Fruit fly (Drosophila melanogaster) whole organism, adult: ENCODE results near the gene nAChRalpha7.

Experiments used
- CG11617 ChIP-seq: fragments of 200-800 bp; sonication (Bioruptor generic); optimal IDR thresholded peaks from 2 replicates; lab custom pipeline; 2017; ENCODE audit warnings: mild to moderate bottlenecking, missing biosample characterization, missing genetic modification reagents, missing genetic modification characterization
- CG12768 ChIP-seq: fragments of 200-800 bp; sonication (Bioruptor generic); optimal IDR thresholded peaks from 2 replicates; lab custom pipeline; 2017; ENCODE audit warnings: missing biosample characterization, missing genetic modification characterization, mild to moderate bottlenecking, moderate library complexity, missing genetic modification reagents
- CG14711 ChIP-seq: fragments of 200-800 bp; sonication (Bioruptor generic); optimal IDR thresholded peaks from 2 replicates; lab custom pipeline; 2018; ENCODE audit warnings: missing biosample characterization, mild to moderate bottlenecking, missing genetic modification characterization, moderate library complexity
- CG1620 ChIP-seq: fragments of 200-800 bp; sonication (Bioruptor generic); optimal IDR thresholded peaks from 2 replicates; lab custom pipeline; 2016; ENCODE audit warnings: missing biosample characterization, missing genetic modification characterization
- CG33017 ChIP-seq: fragments of 200-800 bp; sonication (Bioruptor generic); optimal IDR thresholded peaks from 2 replicates; lab custom pipeline; 2018; ENCODE audit warnings: missing biosample characterization, mild to moderate bottlenecking, missing genetic modification characterization, moderate library complexity
- CG5204 ChIP-seq: fragments of 200-800 bp; sonication (Bioruptor generic); optimal IDR thresholded peaks from 2 replicates; lab custom pipeline; 2016; ENCODE audit warnings: missing biosample characterization, missing genetic modification characterization
- CG7045 ChIP-seq: fragments of 200-800 bp; sonication (Bioruptor generic); optimal IDR thresholded peaks from 2 replicates; lab custom pipeline; 2017; ENCODE audit warnings: missing biosample characterization, mild to moderate bottlenecking, missing genetic modification characterization
- CG7101 ChIP-seq: fragments of 200-800 bp; sonication (Bioruptor generic); optimal IDR thresholded peaks from 2 replicates; lab custom pipeline; 2018; ENCODE audit warnings: missing biosample characterization, mild to moderate bottlenecking, missing genetic modification characterization, moderate library complexity
- Clk ChIP-seq: fragments of 200-800 bp; sonication (Bioruptor generic); optimal IDR thresholded peaks from 2 replicates; lab custom pipeline; 2017; ENCODE audit warnings: missing biosample characterization, missing genetic modification characterization
- Crg-1 ChIP-seq: fragments of 200-800 bp; sonication (Bioruptor generic); optimal IDR thresholded peaks from 2 replicates; lab custom pipeline; 2016; ENCODE audit warnings: missing biosample characterization, missing genetic modification characterization
- Hr96 ChIP-seq: fragments of 200-800 bp; sonication (Bioruptor generic); optimal IDR thresholded peaks from 2 replicates; lab custom pipeline; 2016; ENCODE audit warnings: missing biosample characterization, missing genetic modification characterization
- Mnt ChIP-seq: fragments of 200-800 bp; sonication (Bioruptor generic); optimal IDR thresholded peaks from 2 replicates; lab custom pipeline; 2016; ENCODE audit warnings: missing biosample characterization, mild to moderate bottlenecking, missing genetic modification characterization
- bab1 ChIP-seq: fragments of 200-800 bp; sonication (Bioruptor generic); optimal IDR thresholded peaks from 3 replicates; lab custom pipeline; 2019; ENCODE audit warnings: missing biosample characterization, mild to moderate bottlenecking, missing genetic modification characterization, moderate library complexity
- cic ChIP-seq: fragments of 200-800 bp; sonication (Bioruptor generic); optimal IDR thresholded peaks from 2 replicates; lab custom pipeline; 2017; ENCODE audit warnings: missing biosample characterization, mild to moderate bottlenecking, missing genetic modification characterization, moderate library complexity
- cnc ChIP-seq, 2 experiments: fragments of >200 bp; optimal IDR thresholded peaks; 2 replicates each; lab custom pipeline; 2017
- kay ChIP-seq: fragments of 200-800 bp; sonication (Bioruptor generic); peaks from one replicate; lab custom pipeline; 2016; ENCODE audit warnings: missing biosample characterization, missing genetic modification characterization, borderline replicate concordance
- ovo ChIP-seq: fragments of 200-800 bp; sonication (Bioruptor generic); optimal IDR thresholded peaks from 2 replicates; lab custom pipeline; 2016; ENCODE audit warnings: missing biosample characterization, missing genetic modification characterization
- pad ChIP-seq: fragments of 200-800 bp; sonication (Bioruptor generic); optimal IDR thresholded peaks from 3 replicates; lab custom pipeline; 2017; ENCODE audit warnings: missing biosample characterization, missing genetic modification characterization, mild to moderate bottlenecking, moderate library complexity, missing genetic modification reagents
- tj ChIP-seq: fragments of 200-800 bp; sonication (Bioruptor generic); optimal IDR thresholded peaks from 3 replicates; lab custom pipeline; 2017; ENCODE audit warnings: missing biosample characterization, mild to moderate bottlenecking, missing genetic modification characterization, moderate library complexity
- toe ChIP-seq: fragments of 200-800 bp; sonication (Bioruptor generic); optimal IDR thresholded peaks from 2 replicates; lab custom pipeline; 2016; ENCODE audit warnings: missing biosample characterization, missing genetic modification characterization

Gene nAChRalpha7

DNA sequence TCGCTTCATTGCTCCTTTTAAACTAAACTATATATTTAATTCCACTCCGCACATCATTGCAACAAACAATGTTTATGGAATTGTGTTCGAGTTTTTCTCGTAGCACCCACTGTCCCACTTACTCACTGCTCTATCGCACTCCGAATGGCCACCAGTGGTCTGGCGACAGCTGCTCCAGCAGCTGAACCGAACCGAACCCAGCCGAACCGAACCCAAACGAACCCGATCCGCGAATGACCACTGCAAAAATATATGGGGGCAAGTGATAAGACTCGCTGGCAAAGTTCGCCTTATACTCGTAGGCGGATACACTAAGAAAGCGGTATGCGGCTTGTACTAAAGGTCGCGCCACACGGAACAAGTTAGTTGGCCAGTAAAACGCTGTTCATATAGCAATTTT lies 43.1 kb downstream of the nAChRalpha7 start:
- TF ChIP-seq cnc (optimal IDR thresholded peaks at IDR 0.05; lab: Kevin White, UChicago) (no peak), CG1620 (GFP tag; lab: Kevin White, UChicago) (no peak), Hr96 (GFP tag; lab: Kevin White, UChicago) (no peak), cic (GFP tag; lab: Kevin White, UChicago) (no peak), CG11617 (no peak), CG5204 (GFP tag; lab: Kevin White, UChicago) (no peak), CG7101 (tag; lab: Kevin White, UChicago) (no peak), CG33017 (no peak), ovo (GFP tag; lab: Kevin White, UChicago) (no peak)

DNA sequence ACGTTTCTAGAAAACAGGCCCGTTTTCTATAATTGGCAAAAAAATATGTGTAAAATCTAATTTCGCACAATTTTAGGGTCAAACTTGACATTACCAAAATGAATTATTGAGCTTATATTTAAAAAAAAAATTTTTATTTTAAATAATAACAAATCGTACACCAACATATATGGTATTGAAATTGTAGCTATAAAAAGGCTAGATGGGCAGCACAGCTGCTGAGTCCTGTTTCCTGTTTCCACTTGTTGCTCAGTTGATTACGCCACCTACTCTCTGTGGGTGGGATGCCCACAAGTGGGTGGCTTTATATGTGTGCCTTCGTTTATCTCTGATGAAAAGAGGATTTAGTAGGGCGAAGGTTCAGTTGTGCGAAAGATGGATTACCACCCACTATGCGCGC lies 48.9 kb downstream of the nAChRalpha7 start:
- TF ChIP-seq Crg-1 (GFP tag; lab: Kevin White, UChicago) (no peak), toe (GFP tag; lab: Kevin White, UChicago) (no peak), Mnt (no peak)

DNA sequence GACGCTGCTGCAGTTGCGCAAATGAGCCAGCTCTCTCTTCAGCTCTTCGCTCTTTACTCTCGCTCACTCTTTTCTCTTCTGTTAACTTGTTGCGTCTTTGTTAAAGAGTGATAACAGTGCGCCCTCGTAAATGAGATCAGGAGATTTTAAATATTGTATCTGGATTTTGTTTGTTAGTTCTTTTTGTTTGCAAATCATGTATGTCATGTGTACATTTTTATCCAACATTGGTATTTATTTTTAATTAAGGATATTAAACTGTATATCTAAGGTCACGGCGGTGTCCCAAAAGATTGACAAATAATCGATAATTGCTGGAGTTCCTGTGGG lies 49.5 kb downstream of the nAChRalpha7 start:
- TF ChIP-seq CG12768 (GFP tag; lab: Kevin White, UChicago) (no peak), CG7101 (tag; lab: Kevin White, UChicago) (peak; percentile 17), CG1620 (GFP tag; lab: Kevin White, UChicago) (peak; percentile 13), Hr96 (GFP tag; lab: Kevin White, UChicago) (no peak), CG5204 (GFP tag; lab: Kevin White, UChicago) (peak; percentile 39), ovo (GFP tag; lab: Kevin White, UChicago) (no peak), bab1 (GFP tag; lab: Kevin White, UChicago) (peak; percentile 21), kay (no peak), cic (GFP tag; lab: Kevin White, UChicago) (no peak), CG33017 (no peak), CG7045 (GFP tag; lab: Kevin White, UChicago) (no peak), Clk (GFP tag; lab: Kevin White, UChicago) (no peak), pad (no peak), cnc (optimal IDR thresholded peaks at IDR 0.05; lab: Kevin White, UChicago) (no peak), toe (GFP tag; lab: Kevin White, UChicago) (no peak), CG14711 (tag; lab: Kevin White, UChicago) (peak; percentile 55)

DNA sequence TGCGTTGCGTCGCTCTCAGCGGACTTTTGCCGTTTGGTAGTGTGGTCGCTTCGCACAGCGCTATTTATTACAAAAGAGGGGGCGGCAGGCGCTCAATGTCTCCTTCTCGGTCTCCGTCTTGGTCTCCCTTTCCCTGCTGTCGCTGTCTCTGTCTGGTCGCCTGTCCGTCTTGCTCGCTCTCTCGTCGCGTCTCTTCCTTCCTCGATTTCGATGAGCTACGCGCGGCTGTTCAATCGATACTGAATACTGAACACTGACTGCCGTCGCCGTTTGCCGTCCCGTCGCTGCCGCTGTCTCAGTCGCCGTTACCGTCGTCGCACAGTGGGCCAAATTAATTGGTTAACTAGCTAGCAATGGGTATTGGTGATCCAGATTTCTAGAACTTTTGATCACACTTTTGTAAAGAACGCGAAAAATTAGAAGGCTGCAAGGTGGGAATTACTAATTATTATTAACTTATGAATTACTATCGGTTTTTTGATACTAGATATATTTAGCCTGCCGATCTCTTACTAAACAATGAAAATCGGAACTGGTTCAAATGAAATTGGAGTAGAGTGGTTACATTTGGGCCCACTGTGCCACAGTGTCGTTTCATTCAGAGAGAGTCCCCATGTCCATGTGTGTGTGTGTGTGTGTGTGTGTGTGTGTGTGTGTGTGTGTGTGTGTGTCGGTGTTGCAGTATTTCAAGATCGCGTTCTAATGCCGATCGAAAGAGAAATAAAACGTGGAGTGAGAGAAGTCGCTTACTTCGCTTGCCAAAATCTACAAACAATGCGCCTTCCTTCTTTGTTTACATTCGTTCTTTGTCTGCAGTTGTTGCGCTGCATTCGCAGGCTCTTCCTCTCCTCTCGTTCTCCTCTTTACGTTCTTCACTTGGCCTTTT lies 50.1 kb downstream of the nAChRalpha7 start, which contains the start of gene CG8034:
Gene CG8034 (minus strand): TSS at position 264 of the 886 bp plus-strand sequence.
- TF ChIP-seq cic (GFP tag; lab: Kevin White, UChicago) = peak; percentile 84
- TF ChIP-seq bab1 (GFP tag; lab: Kevin White, UChicago) = peak; percentile 97
- peak; percentile 97 for TF ChIP-seq Hr96 (GFP tag; lab: Kevin White, UChicago)
- peak; percentile 95 for TF ChIP-seq CG1620 (GFP tag; lab: Kevin White, UChicago)
- TF ChIP-seq CG33017 = peak; percentile 90
- TF ChIP-seq CG7101 (tag; lab: Kevin White, UChicago) = peak; percentile 97
- TF ChIP-seq cnc (optimal IDR thresholded peaks at IDR 0.05; lab: Kevin White, UChicago) = no peak
- peak; percentile 91 for TF ChIP-seq pad
- peak; percentile 94 for TF ChIP-seq CG5204 (GFP tag; lab: Kevin White, UChicago)
- TF ChIP-seq toe (GFP tag; lab: Kevin White, UChicago) = peak; percentile 91
- TF ChIP-seq CG11617 = peak; percentile 97
- peak; percentile 79 for TF ChIP-seq Clk (GFP tag; lab: Kevin White, UChicago)
- peak; percentile 84 for TF ChIP-seq kay
- peak; percentile 87 for TF ChIP-seq CG14711 (tag; lab: Kevin White, UChicago)
- peak; percentile 94 for TF ChIP-seq Crg-1 (GFP tag; lab: Kevin White, UChicago)
- peak; percentile 88 for TF ChIP-seq CG7045 (GFP tag; lab: Kevin White, UChicago)
- TF ChIP-seq Mnt = peak; percentile 91
- peak; percentile 89 for TF ChIP-seq tj (GFP tag; lab: Kevin White, UChicago)
- peak; percentile 89 for TF ChIP-seq CG12768 (GFP tag; lab: Kevin White, UChicago)
- peak; percentile 96 for TF ChIP-seq ovo (GFP tag; lab: Kevin White, UChicago)

DNA sequence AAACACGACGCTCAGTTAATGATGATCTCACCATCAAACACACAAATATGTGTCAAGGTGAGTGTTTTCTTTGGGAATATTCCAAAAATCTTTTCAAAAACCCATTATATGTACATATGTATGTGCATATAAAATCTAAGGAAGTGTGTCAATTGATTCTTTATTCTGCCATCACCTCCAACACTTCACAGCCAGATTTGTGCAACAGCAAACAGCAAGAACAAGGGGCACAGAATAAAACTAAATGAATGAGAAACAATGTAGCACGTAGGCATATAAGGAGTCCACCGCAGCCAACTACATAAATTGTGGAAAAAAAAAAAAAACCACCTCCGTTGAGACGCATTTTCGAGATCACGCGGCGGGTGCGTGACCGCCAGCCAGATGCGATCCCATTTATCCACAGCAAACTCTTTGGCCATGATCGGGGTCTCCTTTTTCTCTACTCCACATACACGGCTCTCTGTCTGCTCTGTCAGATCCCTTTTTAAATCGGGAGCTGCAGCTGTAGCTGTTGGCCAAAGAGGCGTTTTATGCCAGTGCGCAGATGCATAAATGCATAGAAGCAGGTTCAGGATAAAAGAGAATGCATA lies 52.3 kb downstream of the nAChRalpha7 start:
- TF ChIP-seq CG7045 (GFP tag; lab: Kevin White, UChicago) (no peak), CG1620 (GFP tag; lab: Kevin White, UChicago) (no peak), Crg-1 (GFP tag; lab: Kevin White, UChicago) (no peak), bab1 (GFP tag; lab: Kevin White, UChicago) (no peak), CG5204 (GFP tag; lab: Kevin White, UChicago) (no peak), CG12768 (GFP tag; lab: Kevin White, UChicago) (no peak), kay (no peak), ovo (GFP tag; lab: Kevin White, UChicago) (no peak), pad (no peak), toe (GFP tag; lab: Kevin White, UChicago) (no peak), CG7101 (tag; lab: Kevin White, UChicago) (no peak), Hr96 (GFP tag; lab: Kevin White, UChicago) (no peak), Mnt (no peak), tj (GFP tag; lab: Kevin White, UChicago) (no peak), CG33017 (no peak), Clk (GFP tag; lab: Kevin White, UChicago) (no peak), CG14711 (tag; lab: Kevin White, UChicago) (no peak), cic (GFP tag; lab: Kevin White, UChicago) (no peak), cnc (optimal IDR thresholded peaks at IDR 0.05; lab: Kevin White, UChicago) (no peak)
